Fruit fly (Drosophila melanogaster) whole organism, embryonic: Measurements from ENCODE around the gene blot.

Experiments used
- Dfd ChIP-seq, 2 experiments: fragments of >200 bp; optimal IDR thresholded peaks; 2 replicates each; lab custom pipeline; 2017; ENCODE audit warnings: missing biosample characterization in 2 of 2, missing genetic modification characterization in 2 of 2
- Drgx ChIP-seq: fragments of 200-800 bp; sonication (Bioruptor generic); IDR thresholded peaks from 2 replicates; pipeline ENCODE4 v1.3.6; 2022; ENCODE audit warnings: missing biosample characterization, missing genetic modification characterization
- Hr51 ChIP-seq, 2 experiments: fragments of 200-800 bp; sonication (Bioruptor generic); optimal IDR thresholded peaks; 2 replicates in 1 of 2; 3 replicates in 1 of 2; lab custom pipeline; 2016 to 2018; ENCODE audit warnings: missing biosample characterization in 2 of 2, missing genetic modification characterization in 2 of 2, mild to moderate bottlenecking in 1 of 2, moderate library complexity in 1 of 2
- Sox102F ChIP-seq: fragments of 200-800 bp; sonication (Bioruptor generic); optimal IDR thresholded peaks from 2 replicates; lab custom pipeline; 2018; ENCODE audit warnings: missing biosample characterization, mild to moderate bottlenecking, missing genetic modification characterization, moderate library complexity
- fd96Cb ChIP-seq: fragments of 200-800 bp; sonication (Bioruptor generic); optimal IDR thresholded peaks from 2 replicates; lab custom pipeline; 2018; ENCODE audit warnings: missing biosample characterization, mild to moderate bottlenecking, missing genetic modification characterization, moderate library complexity
- gfzf ChIP-seq: fragments of 200-800 bp; sonication (Bioruptor generic); optimal IDR thresholded peaks from 2 replicates; lab custom pipeline; 2016; ENCODE audit warnings: missing biosample characterization, mild to moderate bottlenecking, missing genetic modification characterization, moderate library complexity
- gt ChIP-seq: fragments of 200-800 bp; sonication (Bioruptor generic); IDR thresholded peaks from 2 replicates; pipeline ENCODE4 v1.3.6; 2022; ENCODE audit warnings: missing biosample characterization, missing genetic modification characterization
- kay ChIP-seq: fragments of 200-800 bp; sonication (Bioruptor generic); optimal IDR thresholded peaks from 2 replicates; lab custom pipeline; 2016; ENCODE audit warnings: missing biosample characterization, missing genetic modification characterization
- lilli ChIP-seq: fragments of 200-800 bp; sonication (Bioruptor generic); optimal IDR thresholded peaks from 3 replicates; lab custom pipeline; 2016; ENCODE audit warnings: missing biosample characterization, missing genetic modification characterization

dm6 chr3L:17421319-17421718, at the start of gene blot:
- TF ChIP-seq kay (GFP tag; lab: Kevin White, UChicago) = no peak
- no peak for TF ChIP-seq gfzf
- TF ChIP-seq Hr51 (GFP tag; optimal IDR thresholded peaks at IDR 0.05; lab: Kevin White, UChicago) = no peak
- no peak for TF ChIP-seq gt (GFP tag; lab: Robert Waterston, UW)
- TF ChIP-seq Dfd (GFP tag; optimal IDR thresholded peaks at IDR 0.05; lab: Kevin White, UChicago) = no peak
- no peak for TF ChIP-seq Sox102F (GFP tag; lab: Kevin White, UChicago)
- no peak for TF ChIP-seq fd96Cb (tag; lab: Kevin White, UChicago)
- no peak for TF ChIP-seq lilli (GFP tag; lab: Kevin White, UChicago)
- TF ChIP-seq Drgx (GFP tag; lab: Robert Waterston, UW) = peak; percentile 16; the same call in 1 of the 2 replicates
